Worm (Caenorhabditis elegans): ENCODE results near the gene T05C7.8.

The T05C7.8 gene

ce11 chrIV:119792-120191, 43.6 kb downstream of the T05C7.8 start:
- TF ChIP-seq tbx-9 (tag; optimal IDR thresholded peaks at IDR 0.05; ENCODE audit: borderline replicate concordance) (no peak), dox-1 (GFP tag; IDR thresholded peaks at IDR 0.05) (peak; percentile 60), madf-6 (GFP tag; IDR thresholded peaks at IDR 0.05) (peak; percentile 13; the same call in 1 of the 2 replicates), zim-3 (tag; optimal IDR thresholded peaks at IDR 0.05) (peak; percentile 100), lin-40 (tag; optimal IDR thresholded peaks at IDR 0.05) (no peak)

- TF ChIP-seq mcd-1 (GFP tag; IDR thresholded peaks at IDR 0.05) (0 out of 2 replicates have a peak, but pooled peaks have one; percentile 23), hlh-26 (GFP tag; conservative IDR thresholded peaks at IDR 0.05) (no peak)
Observed at ce11 chrIV:121607-122006, 45.4 kb downstream of the T05C7.8 start, which contains the start of gene tut-1. Gene tut-1, minus strand, starts transcription at chrIV:121707.

ce11 chrIV:122877-123657, 46.9 kb downstream of the T05C7.8 start:
- peak; percentile 91 for TF ChIP-seq zim-3 (tag; optimal IDR thresholded peaks at IDR 0.05)
- TF ChIP-seq egrh-3 (GFP tag; IDR thresholded peaks at IDR 0.05) = peak; percentile 82; the same call in 1 of the 2 replicates

Data from whole organism, young adult.